Worm (Caenorhabditis elegans) whole organism, L3 larva: ENCODE data around the gene srtx-1.

Source experiments
- ama-1 ChIP-seq: fragments of 150-350 bp; optimal IDR thresholded peaks from 2 replicates; lab custom pipeline; 2018
- fos-1 ChIP-seq: fragments of 150-350 bp; optimal IDR thresholded peaks from 2 replicates; lab custom pipeline; 2014; ENCODE audit warnings: missing biosample characterization, missing genetic modification characterization
- lin-39 ChIP-seq: fragments of 150-350 bp; optimal IDR thresholded peaks from 2 replicates; lab custom pipeline; 2018; ENCODE audit warnings: missing biosample characterization, missing genetic modification reagents, missing genetic modification characterization
- nhr-237 ChIP-seq: fragments of 150-350 bp; optimal IDR thresholded peaks from 2 replicates; lab custom pipeline; 2014; ENCODE audit warnings: missing biosample characterization, missing genetic modification characterization
- nhr-25 ChIP-seq: sonication (generic microtip); optimal IDR thresholded peaks from 2 replicates; lab custom pipeline; 2017; ENCODE audit warnings: missing biosample characterization, missing genetic modification characterization
- unc-62 ChIP-seq: fragments of 150-350 bp; sonication (generic microtip); optimal IDR thresholded peaks from 4 replicates; lab custom pipeline; 2014; ENCODE audit warnings: missing biosample characterization, missing genetic modification reagents, missing genetic modification characterization

ce11 chrIV:7391534-7392343 lies 29.3 kb upstream of the srtx-1 start:
- TF ChIP-seq unc-62 (no peak), fos-1 (no peak), nhr-25 (tag; lab: Kevin White, UChicago) (no peak), lin-39 (tag; lab: Kevin White, UChicago) (peak; percentile 32), nhr-237 (tag; lab: Kevin White, UChicago) (no peak), ama-1 (lab: Kevin White, UChicago) (peak; percentile 49)
